Worm (Caenorhabditis elegans): ENCODE results near the gene mua-3.

Gene mua-3

DNA sequence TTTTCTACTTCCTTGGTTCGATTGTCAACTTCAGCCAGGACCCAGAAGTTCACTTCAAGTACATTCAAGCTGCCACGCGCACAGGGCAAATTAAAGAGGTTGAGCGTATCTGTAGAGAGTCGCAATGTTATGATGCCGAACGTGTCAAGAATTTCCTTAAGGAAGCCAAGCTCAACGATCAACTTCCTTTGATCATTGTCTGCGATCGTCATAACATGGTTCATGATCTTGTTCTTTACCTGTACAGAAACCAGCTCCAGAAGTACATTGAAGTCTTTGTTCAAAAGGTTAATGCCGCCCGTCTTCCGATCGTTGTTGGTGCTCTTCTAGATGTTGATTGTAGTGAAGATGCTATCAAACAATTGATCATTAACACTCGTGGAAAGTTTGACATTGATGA lies 45.9 kb downstream of the mua-3 start:
- TF ChIP-seq unc-62 (GFP tag; optimal IDR thresholded peaks at IDR 0.05 in 1 of 2): peak in 1 of 2 experiments; percentile 61
- TF ChIP-seq unc-62 (tag; optimal IDR thresholded peaks at IDR 0.05): no peak
- TF ChIP-seq rbr-2 (tag; optimal IDR thresholded peaks at IDR 0.05): no peak

DNA sequence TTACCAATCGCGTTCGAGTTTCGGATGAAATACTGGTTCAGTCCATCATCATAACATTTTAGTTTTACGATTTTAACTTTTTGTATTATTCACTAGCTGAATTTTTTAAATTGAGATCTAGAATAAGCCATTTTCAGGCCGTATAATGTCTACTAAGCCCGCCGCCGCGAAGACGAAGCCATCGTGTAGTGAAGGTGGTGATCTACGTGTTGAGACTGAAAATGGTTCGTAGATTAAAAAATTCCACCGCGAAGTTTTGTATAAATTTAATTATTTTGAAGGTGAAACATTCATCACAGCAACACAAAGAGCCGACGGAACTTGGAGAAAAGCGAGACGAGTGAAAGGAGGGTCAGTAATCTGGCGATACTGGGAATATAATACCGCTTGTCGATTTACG lies 49.2 kb downstream of the mua-3 start, which contains the start of gene T20G5.9:
T20G5.9 (plus strand) TSS at position 138 of the 400 bp plus-strand sequence.
- no peak for TF ChIP-seq madf-5 (GFP tag; IDR thresholded peaks at IDR 0.05)
- no peak for TF ChIP-seq pqm-1 (tag; optimal IDR thresholded peaks at IDR 0.05)
- no peak for TF ChIP-seq nhr-28 (tag; optimal IDR thresholded peaks at IDR 0.05)
- TF ChIP-seq rbr-2 (tag; optimal IDR thresholded peaks at IDR 0.05): no peak
- TF ChIP-seq aha-1 (tag): no peak
- TF ChIP-seq F49E8.2 (tag; optimal IDR thresholded peaks at IDR 0.05; ENCODE audit: borderline replicate concordance): no peak
- TF ChIP-seq Y75B8A.6 (GFP tag; IDR thresholded peaks at IDR 0.05): no peak
- TF ChIP-seq nhr-6 (tag; optimal IDR thresholded peaks at IDR 0.05): no peak
- TF ChIP-seq cey-2 (tag; optimal IDR thresholded peaks at IDR 0.05; ENCODE audit: borderline replicate concordance, insufficient read depth): no peak
- no peak for TF ChIP-seq attf-4 (tag; optimal IDR thresholded peaks at IDR 0.05)
- TF ChIP-seq nhr-10 (tag; optimal IDR thresholded peaks at IDR 0.05): no peak
- TF ChIP-seq dmd-6 (GFP tag; IDR thresholded peaks at IDR 0.05): no peak
- TF ChIP-seq aly-2 (tag; optimal IDR thresholded peaks at IDR 0.05): peak; percentile 37
- TF ChIP-seq F26F4.8 (GFP tag; conservative IDR thresholded peaks at IDR 0.05): no peak
- no peak for TF ChIP-seq unc-39 (tag; optimal IDR thresholded peaks at IDR 0.05)
- no peak for TF ChIP-seq mep-1 (tag; optimal IDR thresholded peaks at IDR 0.05)
- no peak for TF ChIP-seq nhr-237 (tag; optimal IDR thresholded peaks at IDR 0.05)
- TF ChIP-seq snpc-1.2 (GFP tag; IDR thresholded peaks at IDR 0.05): no peak
- TF ChIP-seq snpc-4 (tag; optimal IDR thresholded peaks at IDR 0.05): no peak
- no peak for TF ChIP-seq F10B5.3 (tag; optimal IDR thresholded peaks at IDR 0.05)
- no peak for TF ChIP-seq nhr-77 (tag; optimal IDR thresholded peaks at IDR 0.05)
- TF ChIP-seq ztf-7 (tag; optimal IDR thresholded peaks at IDR 0.05): no peak
- TF ChIP-seq vab-7 (GFP tag; IDR thresholded peaks at IDR 0.05): no peak
- peak; percentile 53 for TF ChIP-seq ama-1 (optimal IDR thresholded peaks at IDR 0.05)
- no peak for TF ChIP-seq lin-13 (GFP tag; optimal IDR thresholded peaks at IDR 0.05)
- TF ChIP-seq unc-130 (GFP tag; optimal IDR thresholded peaks at IDR 0.05): no peak
- TF ChIP-seq ZK546.5 (tag; optimal IDR thresholded peaks at IDR 0.05): no peak
- peak; percentile 12 for TF ChIP-seq nhr-102 (tag; optimal IDR thresholded peaks at IDR 0.05)
- peak; percentile 3 for TF ChIP-seq duxl-1 (tag; optimal IDR thresholded peaks at IDR 0.05; ENCODE audit: poor library complexity)
- no peak for TF ChIP-seq zag-1 (tag; optimal IDR thresholded peaks at IDR 0.05)
- no peak for TF ChIP-seq mxl-2 (GFP tag; conservative IDR thresholded peaks at IDR 0.05)
- no peak for TF ChIP-seq hif-1 (tag; optimal IDR thresholded peaks at IDR 0.05)
- no peak for TF ChIP-seq mdl-1 (tag; optimal IDR thresholded peaks at IDR 0.05)
- TF ChIP-seq D1046.2 (GFP tag; IDR thresholded peaks at IDR 0.05): 0 out of 2 replicates have a peak, but pooled peaks have one; percentile 50
- no peak for TF ChIP-seq skn-1 (tag; optimal IDR thresholded peaks at IDR 0.05)
- no peak for TF ChIP-seq hlh-11 (tag; optimal IDR thresholded peaks at IDR 0.05)
- no peak for TF ChIP-seq ceh-82 (tag; optimal IDR thresholded peaks at IDR 0.05)
- TF ChIP-seq Y48G9A.11 (GFP tag; IDR thresholded peaks at IDR 0.05): no peak
- no peak for TF ChIP-seq dpl-1 (GFP tag; optimal IDR thresholded peaks at IDR 0.05)
- TF ChIP-seq gei-8 (GFP tag; optimal IDR thresholded peaks at IDR 0.05): no peak
- TF ChIP-seq pha-4 (GFP tag; IDR thresholded peaks at IDR 0.05): no peak
- no peak for TF ChIP-seq pha-4 (tag; optimal IDR thresholded peaks at IDR 0.05)
- no peak for TF ChIP-seq hmg-1.1 (GFP tag; IDR thresholded peaks at IDR 0.05)
- TF ChIP-seq mes-2 (tag; optimal IDR thresholded peaks at IDR 0.05; ENCODE audit: poor library complexity, severe bottlenecking): peak; percentile 18
- no peak for TF ChIP-seq lir-3 (tag; optimal IDR thresholded peaks at IDR 0.05)
- TF ChIP-seq nhr-48 (tag; optimal IDR thresholded peaks at IDR 0.05): no peak
- no peak for TF ChIP-seq daf-12 (tag; optimal IDR thresholded peaks at IDR 0.05)
- no peak for TF ChIP-seq F37D6.2 (tag; optimal IDR thresholded peaks at IDR 0.05)
- no peak for TF ChIP-seq nhr-76 (tag; optimal IDR thresholded peaks at IDR 0.05)
- TF ChIP-seq nhr-42 (GFP tag; IDR thresholded peaks at IDR 0.05): 0 out of 2 replicates have a peak, but pooled peaks have one; percentile 15
